Worm (Caenorhabditis elegans): ENCODE results near the gene F56F10.1.

Gene F56F10.1

ce11 chrX:827502-827901, 44.9 kb upstream of the F56F10.1 start (continued):
- TF ChIP-seq Y48G9A.11 (GFP tag; IDR thresholded peaks at IDR 0.05): no peak
- TF ChIP-seq skn-1 (tag; optimal IDR thresholded peaks at IDR 0.05): no peak
- TF ChIP-seq nhr-10 (tag; optimal IDR thresholded peaks at IDR 0.05): no peak
- TF ChIP-seq pha-4 (GFP tag; IDR thresholded peaks at IDR 0.05): no peak
- peak; percentile 90 for TF ChIP-seq pha-4 (tag; optimal IDR thresholded peaks at IDR 0.05)
- peak; percentile 60 to 87 for TF ChIP-seq mdl-1 (tag; optimal IDR thresholded peaks at IDR 0.05)
- peak; percentile 76 for TF ChIP-seq rbr-2 (tag; optimal IDR thresholded peaks at IDR 0.05)
- no peak for TF ChIP-seq egl-27 (tag; optimal IDR thresholded peaks at IDR 0.05)

ce11 chrX:828603-829002, 43.8 kb upstream of the F56F10.1 start, which contains the start of gene wdr-54:
wdr-54 (plus strand) TSS chrX:828903.
- TF ChIP-seq nhr-42 (GFP tag; IDR thresholded peaks at IDR 0.05): no peak
- no peak for TF ChIP-seq egl-43 (GFP tag; IDR thresholded peaks at IDR 0.05)
- no peak for TF ChIP-seq ama-1 (optimal IDR thresholded peaks at IDR 0.05)
- no peak for TF ChIP-seq Y75B8A.6 (GFP tag; IDR thresholded peaks at IDR 0.05)
- no peak for TF ChIP-seq hlh-30 (tag; optimal IDR thresholded peaks at IDR 0.05; ENCODE audit: insufficient read depth)
- no peak for TF ChIP-seq ceh-20 (GFP tag; IDR thresholded peaks at IDR 0.05)
- TF ChIP-seq cey-2 (tag; optimal IDR thresholded peaks at IDR 0.05; ENCODE audit: borderline replicate concordance, insufficient read depth): no peak
- TF ChIP-seq zip-2 (tag; optimal IDR thresholded peaks at IDR 0.05): no peak
- no peak for TF ChIP-seq duxl-1 (tag; optimal IDR thresholded peaks at IDR 0.05; ENCODE audit: poor library complexity)
- TF ChIP-seq F44E2.7 (GFP tag; IDR thresholded peaks at IDR 0.05): no peak
- no peak for TF ChIP-seq mdl-1 (tag; optimal IDR thresholded peaks at IDR 0.05)
- no peak for TF ChIP-seq pha-4 (GFP tag; IDR thresholded peaks at IDR 0.05)
- no peak for TF ChIP-seq pha-4 (tag; optimal IDR thresholded peaks at IDR 0.05)
- no peak for TF ChIP-seq zag-1 (tag; optimal IDR thresholded peaks at IDR 0.05)
- no peak for TF ChIP-seq ZK337.2 (GFP tag; IDR thresholded peaks at IDR 0.05)
- no peak for TF ChIP-seq nhr-25 (tag; optimal IDR thresholded peaks at IDR 0.05; ENCODE audit: borderline replicate concordance, insufficient read depth)
- no peak for TF ChIP-seq nhr-111 (GFP tag; optimal IDR thresholded peaks at IDR 0.05)
- TF ChIP-seq sdz-12 (GFP tag; optimal IDR thresholded peaks at IDR 0.05): no peak

ce11 chrX:830185-830584, 42.2 kb upstream of the F56F10.1 start:
- TF ChIP-seq T20F7.1 (GFP tag; optimal IDR thresholded peaks at IDR 0.05): no peak
- TF ChIP-seq aha-1 (tag): peak; percentile 60

ce11 chrX:834478-834877, 37.9 kb upstream of the F56F10.1 start, which contains the start of gene F39H12.1:
F39H12.1 (plus strand) TSS chrX:834778.
- TF ChIP-seq ceh-32 (tag; optimal IDR thresholded peaks at IDR 0.05; ENCODE audit: poor library complexity): no peak
- TF ChIP-seq arid-1 (GFP tag; conservative IDR thresholded peaks at IDR 0.05): no peak
- TF ChIP-seq F37D6.2 (tag; optimal IDR thresholded peaks at IDR 0.05): no peak
- no peak for TF ChIP-seq daf-16 (GFP tag; optimal IDR thresholded peaks at IDR 0.05)
- no peak for TF ChIP-seq daf-16 (tag; optimal IDR thresholded peaks at IDR 0.05)
- no peak for TF ChIP-seq vab-7 (GFP tag; IDR thresholded peaks at IDR 0.05)
- TF ChIP-seq lin-1 (GFP tag; IDR thresholded peaks at IDR 0.05): no peak
- no peak for TF ChIP-seq aha-1 (tag)
- no peak for TF ChIP-seq nhr-76 (tag; optimal IDR thresholded peaks at IDR 0.05)
- TF ChIP-seq madf-9 (GFP tag; conservative IDR thresholded peaks at IDR 0.05): no peak
- TF ChIP-seq nhr-42 (GFP tag; IDR thresholded peaks at IDR 0.05): no peak
- no peak for TF ChIP-seq lin-15B (tag; optimal IDR thresholded peaks at IDR 0.05)
- no peak for TF ChIP-seq R02D3.7 (tag; optimal IDR thresholded peaks at IDR 0.05)
- no peak for TF ChIP-seq nhr-111 (GFP tag; optimal IDR thresholded peaks at IDR 0.05)
- TF ChIP-seq D1046.2 (GFP tag; IDR thresholded peaks at IDR 0.05): no peak

Data from whole organism, L4 larva.